Worm (Caenorhabditis elegans): Measurements from ENCODE around the gene cnc-7.

The cnc-7 gene

DNA sequence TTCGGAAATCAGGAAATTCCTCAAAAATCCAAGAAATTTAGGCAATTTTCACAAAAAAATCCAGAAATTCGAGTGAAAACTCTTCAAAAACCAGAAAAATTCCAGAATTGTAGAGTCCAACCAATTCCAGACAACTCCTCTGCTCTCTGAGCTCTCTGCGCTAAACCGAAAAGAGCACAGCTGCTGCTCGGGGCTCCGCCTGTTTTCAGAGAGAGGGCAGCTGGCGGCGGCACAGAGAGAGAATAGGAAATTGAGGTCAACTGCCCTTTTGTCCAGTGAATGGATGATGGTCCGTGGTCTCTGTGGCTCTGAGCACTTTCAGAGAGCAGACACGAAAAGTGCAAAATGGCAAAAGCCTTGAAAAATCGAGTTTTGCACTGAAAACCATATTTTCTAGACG is 15.1 kb downstream of the cnc-7 start:
- TF ChIP-seq elt-3 (tag; optimal IDR thresholded peaks at IDR 0.05) = no peak
- peak; percentile 76 for TF ChIP-seq hlh-1 (tag; optimal IDR thresholded peaks at IDR 0.05)

- TF ChIP-seq sptf-1 (tag; optimal IDR thresholded peaks at IDR 0.05) (peak; percentile 11), elt-1 (tag; optimal IDR thresholded peaks at IDR 0.05; ENCODE audit: borderline replicate concordance, insufficient read depth) (no peak), ceh-39 (tag; optimal IDR thresholded peaks at IDR 0.05) (no peak), ham-2 (GFP tag; optimal IDR thresholded peaks at IDR 0.05) (peak; percentile 16), ztf-11 (tag; optimal IDR thresholded peaks at IDR 0.05) (no peak), elt-3 (tag; optimal IDR thresholded peaks at IDR 0.05) (no peak), bed-3 (GFP tag; optimal IDR thresholded peaks at IDR 0.05) (no peak), unc-39 (tag; optimal IDR thresholded peaks at IDR 0.05) (no peak), flh-1 (GFP tag; optimal IDR thresholded peaks at IDR 0.05) (no peak), tbx-8 (GFP tag; optimal IDR thresholded peaks at IDR 0.05) (no peak), lin-32 (GFP tag; optimal IDR thresholded peaks at IDR 0.05) (peak; percentile 13), M03D4.4 (tag; optimal IDR thresholded peaks at IDR 0.05) (no peak), nhr-28 (tag; optimal IDR thresholded peaks at IDR 0.05) (no peak), blmp-1 (tag; optimal IDR thresholded peaks at IDR 0.05) (no peak), nhr-12 (tag; optimal IDR thresholded peaks at IDR 0.05) (no peak), unc-62 (GFP tag; optimal IDR thresholded peaks at IDR 0.05) (no peak), zip-8 (tag; optimal IDR thresholded peaks at IDR 0.05) (no peak), unc-120 (tag; optimal IDR thresholded peaks at IDR 0.05; ENCODE audit: poor library complexity, severe bottlenecking) (no peak), pha-4 (tag; optimal IDR thresholded peaks at IDR 0.05) (no peak), snpc-4 (tag; optimal IDR thresholded peaks at IDR 0.05) (no peak), nhr-76 (tag; optimal IDR thresholded peaks at IDR 0.05) (no peak), ceh-83 (GFP tag; optimal IDR thresholded peaks at IDR 0.05) (no peak), ces-1 (GFP tag; optimal IDR thresholded peaks at IDR 0.05) (no peak), nhr-2 (tag; optimal IDR thresholded peaks at IDR 0.05) (peak; percentile 26), lin-13 (tag; optimal IDR thresholded peaks at IDR 0.05) (no peak), nhr-237 (tag; optimal IDR thresholded peaks at IDR 0.05) (no peak), hlh-1 (tag; optimal IDR thresholded peaks at IDR 0.05) (no peak), drap-1 (GFP tag; optimal IDR thresholded peaks at IDR 0.05) (peak; percentile 64), cnd-1 (tag; optimal IDR thresholded peaks at IDR 0.05) (no peak), lsy-2 (tag; optimal IDR thresholded peaks at IDR 0.05) (no peak), mls-2 (tag; optimal IDR thresholded peaks at IDR 0.05) (peak; percentile 52), ceh-43 (GFP tag; optimal IDR thresholded peaks at IDR 0.05) (no peak), sem-2 (GFP tag; optimal IDR thresholded peaks at IDR 0.05) (no peak), mep-1 (tag; optimal IDR thresholded peaks at IDR 0.05) (no peak), mab-5 (tag; optimal IDR thresholded peaks at IDR 0.05) (no peak)
Measured at ce11 chrV:20410285-20410684, 16.4 kb downstream of the cnc-7 start.

DNA sequence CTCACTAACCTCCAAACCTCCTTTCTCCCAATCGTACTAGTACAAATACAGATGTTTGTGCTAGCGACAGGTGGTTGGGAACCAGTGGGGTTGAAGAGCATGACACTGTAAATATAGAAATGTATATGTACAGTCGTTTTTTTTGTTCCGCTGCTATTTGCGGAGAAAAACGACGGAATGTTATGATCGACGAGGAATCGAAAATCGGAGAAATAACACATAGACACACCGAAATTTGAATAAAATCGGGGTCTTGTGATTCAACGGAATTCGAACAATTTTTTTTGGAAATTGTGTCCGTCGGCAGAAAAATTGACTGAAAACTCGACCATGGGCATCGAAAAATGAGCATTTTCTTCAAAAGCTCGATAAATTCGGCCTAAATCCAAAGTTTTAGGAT is 17.8 kb downstream of the cnc-7 start, which contains the start of gene F53H2.3:
TSS of gene F53H2.3 (minus strand) at position 101 of the 400 bp plus-strand sequence.
- TF ChIP-seq nhr-237 (tag; optimal IDR thresholded peaks at IDR 0.05) (no peak), drap-1 (GFP tag; optimal IDR thresholded peaks at IDR 0.05) (no peak), hlh-1 (tag; optimal IDR thresholded peaks at IDR 0.05) (no peak), flh-1 (GFP tag; optimal IDR thresholded peaks at IDR 0.05) (no peak), elt-3 (tag; optimal IDR thresholded peaks at IDR 0.05) (no peak), pha-4 (tag; optimal IDR thresholded peaks at IDR 0.05) (no peak), elt-1 (tag; optimal IDR thresholded peaks at IDR 0.05; ENCODE audit: borderline replicate concordance, insufficient read depth) (no peak), mep-1 (tag; optimal IDR thresholded peaks at IDR 0.05) (no peak), unc-62 (GFP tag; optimal IDR thresholded peaks at IDR 0.05) (no peak)

DNA sequence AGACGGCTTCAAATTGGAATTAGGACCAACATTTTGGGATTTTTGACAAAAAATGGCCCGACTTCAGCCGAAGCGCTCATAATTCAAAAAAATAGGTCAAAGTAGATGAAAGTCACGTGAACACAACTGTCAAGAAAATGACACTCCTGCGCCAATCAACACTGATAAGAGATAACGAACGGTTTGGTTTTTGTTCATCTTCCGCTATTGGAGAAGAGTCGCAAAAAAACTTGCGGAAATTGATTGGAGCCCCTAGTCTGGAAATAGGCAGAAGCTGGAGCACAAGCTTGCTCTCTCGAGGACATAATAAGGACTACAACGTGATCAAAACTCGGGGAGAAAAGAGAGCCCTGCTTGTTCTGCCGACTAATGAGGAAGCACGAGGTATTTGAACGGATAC is 18.4 kb downstream of the cnc-7 start:
- TF ChIP-seq bed-3 (GFP tag; optimal IDR thresholded peaks at IDR 0.05) = no peak
- TF ChIP-seq ceh-39 (tag; optimal IDR thresholded peaks at IDR 0.05) = no peak
- TF ChIP-seq nhr-237 (tag; optimal IDR thresholded peaks at IDR 0.05) = no peak
- TF ChIP-seq mls-2 (tag; optimal IDR thresholded peaks at IDR 0.05) = no peak
- TF ChIP-seq drap-1 (GFP tag; optimal IDR thresholded peaks at IDR 0.05) = no peak
- no peak for TF ChIP-seq unc-120 (tag; optimal IDR thresholded peaks at IDR 0.05; ENCODE audit: poor library complexity, severe bottlenecking)
- TF ChIP-seq blmp-1 (tag; optimal IDR thresholded peaks at IDR 0.05) = no peak
- TF ChIP-seq nhr-2 (tag; optimal IDR thresholded peaks at IDR 0.05) = no peak
- TF ChIP-seq mab-5 (tag; optimal IDR thresholded peaks at IDR 0.05) = no peak
- no peak for TF ChIP-seq nhr-28 (tag; optimal IDR thresholded peaks at IDR 0.05)
- TF ChIP-seq ceh-83 (GFP tag; optimal IDR thresholded peaks at IDR 0.05) = no peak
- no peak for TF ChIP-seq hlh-1 (tag; optimal IDR thresholded peaks at IDR 0.05)
- TF ChIP-seq lin-13 (tag; optimal IDR thresholded peaks at IDR 0.05) = no peak
- no peak for TF ChIP-seq snpc-4 (tag; optimal IDR thresholded peaks at IDR 0.05)
- no peak for TF ChIP-seq ham-2 (GFP tag; optimal IDR thresholded peaks at IDR 0.05)
- TF ChIP-seq nhr-76 (tag; optimal IDR thresholded peaks at IDR 0.05) = no peak
